Worm (Caenorhabditis elegans) whole organism, L3 larva: Measurements from ENCODE around the gene gst-40.
A peak's percentile ranks its signal among the peaks of the same experiment; 100 is the strongest.

Source experiments
- R02D3.7 ChIP-seq: fragments of 150-350 bp; optimal IDR thresholded peaks from 2 replicates; lab custom pipeline; 2014; ENCODE audit warnings: missing biosample characterization, missing genetic modification characterization
- ZK546.5 ChIP-seq: sonication (generic microtip); optimal IDR thresholded peaks from 2 replicates; lab custom pipeline; 2017; ENCODE audit warnings: missing biosample characterization, missing genetic modification characterization
- aly-2 ChIP-seq: fragments of 150-350 bp; optimal IDR thresholded peaks from 2 replicates; lab custom pipeline; 2014; ENCODE audit warnings: missing biosample characterization, missing genetic modification characterization
- ama-1 ChIP-seq: fragments of 150-350 bp; optimal IDR thresholded peaks from 2 replicates; lab custom pipeline; 2018
- ceh-28 ChIP-seq: fragments of 150-350 bp; optimal IDR thresholded peaks from 2 replicates; lab custom pipeline; 2014; ENCODE audit warnings: missing biosample characterization, missing genetic modification reagents, missing genetic modification characterization
- ceh-82 ChIP-seq: fragments of 150-350 bp; optimal IDR thresholded peaks from 2 replicates; lab custom pipeline; 2014; ENCODE audit warnings: missing biosample characterization, missing genetic modification characterization
- ceh-9 ChIP-seq: sonication (generic microtip); optimal IDR thresholded peaks from 2 replicates; lab custom pipeline; 2018; ENCODE audit warnings: missing biosample characterization, missing genetic modification characterization
- daf-12 ChIP-seq: fragments of 150-350 bp; optimal IDR thresholded peaks from 2 replicates; lab custom pipeline; 2014; ENCODE audit warnings: missing biosample characterization, missing genetic modification reagents, missing genetic modification characterization
- egl-27 ChIP-seq: sonication (generic microtip); optimal IDR thresholded peaks from 4 replicates; lab custom pipeline; 2017; ENCODE audit warnings: missing biosample characterization, missing genetic modification reagents, missing genetic modification characterization
- egl-5 ChIP-seq: fragments of 150-350 bp; optimal IDR thresholded peaks from 2 replicates; lab custom pipeline; 2017; ENCODE audit warnings: missing biosample characterization, missing genetic modification reagents, missing genetic modification characterization, inconsistent platforms
- elt-1 ChIP-seq: fragments of 150-350 bp; optimal IDR thresholded peaks from 2 replicates; lab custom pipeline; 2014; ENCODE audit warnings: missing biosample characterization, missing genetic modification characterization
- elt-2 ChIP-seq: sonication (generic microtip); optimal IDR thresholded peaks from 2 replicates; lab custom pipeline; 2016; ENCODE audit warnings: missing genetic modification reagents, mild to moderate bottlenecking, missing genetic modification characterization, missing compliant biosample characterization
- elt-3 ChIP-seq, 3 experiments: fragments of 150-350 bp in 1 of 3; sonication (generic microtip) in 2 of 3; optimal IDR thresholded peaks; 2 replicates in 2 of 3; 4 replicates in 1 of 3; lab custom pipeline; 2014 to 2017; ENCODE audit warnings: missing biosample characterization in 3 of 3, missing genetic modification characterization in 3 of 3
- eor-1 ChIP-seq, 2 experiments: fragments of 150-350 bp; optimal IDR thresholded peaks; 2 replicates each; lab custom pipeline; 2014 to 2018; ENCODE audit warnings: missing biosample characterization in 2 of 2, missing genetic modification characterization in 2 of 2
- fkh-10 ChIP-seq: sonication (generic microtip); optimal IDR thresholded peaks from 2 replicates; lab custom pipeline; 2017; ENCODE audit warnings: missing biosample characterization, missing genetic modification reagents, missing genetic modification characterization
- fkh-2 ChIP-seq: fragments of 150-350 bp; optimal IDR thresholded peaks from 2 replicates; lab custom pipeline; 2014; ENCODE audit warnings: missing biosample characterization, missing genetic modification reagents, missing genetic modification characterization
- fos-1 ChIP-seq: fragments of 150-350 bp; optimal IDR thresholded peaks from 2 replicates; lab custom pipeline; 2014; ENCODE audit warnings: missing biosample characterization, missing genetic modification characterization
- hmg-11 ChIP-seq: sonication (generic microtip); optimal IDR thresholded peaks from 2 replicates; lab custom pipeline; 2016; ENCODE audit warnings: missing genetic modification characterization, missing compliant biosample characterization
- jun-1 ChIP-seq: fragments of 150-350 bp; optimal IDR thresholded peaks from 2 replicates; lab custom pipeline; 2014; ENCODE audit warnings: missing biosample characterization, missing genetic modification reagents, missing genetic modification characterization
- lin-15B ChIP-seq: fragments of 150-350 bp; optimal IDR thresholded peaks from 2 replicates; lab custom pipeline; 2014; ENCODE audit warnings: missing biosample characterization, missing genetic modification characterization
- lin-39 ChIP-seq: fragments of 150-350 bp; optimal IDR thresholded peaks from 2 replicates; lab custom pipeline; 2018; ENCODE audit warnings: missing biosample characterization, missing genetic modification reagents, missing genetic modification characterization
- lsy-12 ChIP-seq: sonication (generic microtip); optimal IDR thresholded peaks from 2 replicates; lab custom pipeline; 2016; ENCODE audit warnings: mild to moderate bottlenecking, missing genetic modification characterization, missing compliant biosample characterization
- mdl-1 ChIP-seq: fragments of 150-350 bp; optimal IDR thresholded peaks from 2 replicates; lab custom pipeline; 2014; ENCODE audit warnings: missing biosample characterization, missing genetic modification characterization
- mml-1 ChIP-seq: fragments of 150-350 bp; sonication (generic microtip); optimal IDR thresholded peaks from 3 replicates; lab custom pipeline; 2014; ENCODE audit warnings: missing biosample characterization, missing genetic modification characterization
- nfya-1 ChIP-seq: sonication (generic microtip); optimal IDR thresholded peaks from 2 replicates; lab custom pipeline; 2017; ENCODE audit warnings: missing genetic modification characterization, mild to moderate bottlenecking, missing compliant biosample characterization, antibody characterized with exemption, moderate library complexity; ENCODE audit not compliant: insufficient read depth
- nhr-11 ChIP-seq: fragments of 150-350 bp; optimal IDR thresholded peaks from 2 replicates; lab custom pipeline; 2014; ENCODE audit warnings: missing biosample characterization, missing genetic modification characterization
- nhr-12 ChIP-seq: fragments of 150-350 bp; optimal IDR thresholded peaks from 2 replicates; lab custom pipeline; 2014; ENCODE audit warnings: missing biosample characterization, missing genetic modification characterization
- nhr-23 ChIP-seq: fragments of 150-350 bp; optimal IDR thresholded peaks from 2 replicates; lab custom pipeline; 2014; ENCODE audit warnings: missing biosample characterization, missing genetic modification reagents, missing genetic modification characterization
- nhr-237 ChIP-seq: fragments of 150-350 bp; optimal IDR thresholded peaks from 2 replicates; lab custom pipeline; 2014; ENCODE audit warnings: missing biosample characterization, missing genetic modification characterization
- nhr-28 ChIP-seq: fragments of 150-350 bp; optimal IDR thresholded peaks from 2 replicates; lab custom pipeline; 2014; ENCODE audit warnings: missing biosample characterization, missing genetic modification characterization
- nhr-67 ChIP-seq: fragments of 150-350 bp; optimal IDR thresholded peaks from 2 replicates; lab custom pipeline; 2014; ENCODE audit warnings: missing biosample characterization, missing genetic modification characterization
- nhr-76 ChIP-seq: fragments of 150-350 bp; sonication (generic microtip); optimal IDR thresholded peaks from 5 replicates; lab custom pipeline; 2014; ENCODE audit warnings: missing biosample characterization, missing genetic modification characterization
- nhr-77 ChIP-seq: fragments of 150-350 bp; optimal IDR thresholded peaks from 2 replicates; lab custom pipeline; 2014; ENCODE audit warnings: missing biosample characterization, missing genetic modification characterization
- pha-4 ChIP-seq: fragments of 150-350 bp; optimal IDR thresholded peaks from 2 replicates; lab custom pipeline; 2014; ENCODE audit warnings: missing biosample characterization, missing genetic modification reagents, missing genetic modification characterization
- pqm-1 ChIP-seq: fragments of 150-350 bp; optimal IDR thresholded peaks from 2 replicates; lab custom pipeline; 2017; ENCODE audit warnings: missing biosample characterization, missing genetic modification characterization, inconsistent platforms
- sea-2 ChIP-seq: fragments of 150-350 bp; sonication (generic microtip); optimal IDR thresholded peaks from 4 replicates; lab custom pipeline; 2014; ENCODE audit warnings: missing biosample characterization, missing genetic modification reagents, missing genetic modification characterization
- skn-1 ChIP-seq: fragments of 150-350 bp; optimal IDR thresholded peaks from 2 replicates; lab custom pipeline; 2014; ENCODE audit warnings: missing biosample characterization, missing genetic modification characterization
- snpc-4 ChIP-seq: fragments of 150-350 bp; optimal IDR thresholded peaks from 2 replicates; lab custom pipeline; 2014; ENCODE audit warnings: missing biosample characterization, missing genetic modification characterization
- tbx-2 ChIP-seq: sonication (generic microtip); optimal IDR thresholded peaks from 2 replicates; lab custom pipeline; 2016; ENCODE audit warnings: mild to moderate bottlenecking, missing genetic modification characterization, missing compliant biosample characterization
- unc-39 ChIP-seq: sonication (generic microtip); optimal IDR thresholded peaks from 4 replicates; lab custom pipeline; 2017; ENCODE audit warnings: missing biosample characterization, missing genetic modification characterization
- unc-62 ChIP-seq: fragments of 150-350 bp; sonication (generic microtip); optimal IDR thresholded peaks from 4 replicates; lab custom pipeline; 2014; ENCODE audit warnings: missing biosample characterization, missing genetic modification reagents, missing genetic modification characterization
- zag-1 ChIP-seq: fragments of 150-350 bp; optimal IDR thresholded peaks from 2 replicates; lab custom pipeline; 2014; ENCODE audit warnings: missing biosample characterization, missing genetic modification characterization
- ztf-11 ChIP-seq: fragments of 150-350 bp; optimal IDR thresholded peaks from 2 replicates; lab custom pipeline; 2014; ENCODE audit warnings: missing biosample characterization, missing genetic modification characterization

The gst-40 gene

DNA sequence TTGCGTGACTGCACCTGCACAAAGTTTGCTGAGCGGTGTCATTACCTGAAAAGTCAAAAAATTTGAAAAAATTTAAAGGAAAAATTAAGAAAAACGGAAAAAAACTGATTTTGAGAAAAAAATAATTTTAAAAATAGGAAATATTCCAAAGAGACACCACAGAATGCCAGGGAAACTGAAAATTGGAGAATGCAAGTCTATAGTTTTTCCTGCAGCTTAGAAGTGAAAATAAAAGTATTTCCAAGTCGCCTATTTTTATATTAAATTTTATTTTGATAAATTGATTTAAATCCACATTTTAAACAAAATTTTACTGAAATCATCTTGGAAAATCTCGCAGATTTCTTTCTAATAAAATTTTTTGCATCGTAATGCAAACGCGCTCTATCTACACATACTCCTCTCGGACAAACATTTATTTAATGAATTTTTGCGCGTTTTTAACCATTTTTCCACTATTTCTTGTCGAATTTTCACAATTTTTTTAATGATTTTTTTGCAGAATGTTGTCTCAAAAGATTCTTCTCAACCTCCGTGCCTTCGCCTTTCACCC is 36.3 kb downstream of the gst-40 start, which contains the start of the genes F56B3.11 and ech-5:
F56B3.11 (minus strand) TSS at position 51 of the 553 bp plus-strand sequence.
ech-5 (plus strand) TSS at position 503 of the 553 bp plus-strand sequence.
- TF ChIP-seq jun-1 (no peak), zag-1 (tag; lab: Kevin White, UChicago) (no peak), lin-15B (tag; lab: Kevin White, UChicago) (peak; percentile 92), nhr-237 (tag; lab: Kevin White, UChicago) (no peak), unc-39 (tag; lab: Kevin White, UChicago) (no peak), lsy-12 (tag; lab: Kevin White, UChicago) (peak; percentile 75), nhr-23 (tag; lab: Kevin White, UChicago) (peak; percentile 73), pqm-1 (tag; lab: Kevin White, UChicago) (peak; percentile 20), egl-5 (tag; lab: Kevin White, UChicago) (no peak), hmg-11 (tag; lab: Kevin White, UChicago) (peak; percentile 75), aly-2 (tag; lab: Kevin White, UChicago) (no peak), ZK546.5 (tag; lab: Kevin White, UChicago) (no peak), R02D3.7 (no peak), daf-12 (no peak), elt-1 (tag; lab: Kevin White, UChicago) (peak; percentile 81), elt-2 (peak; percentile 41), fos-1 (tag; lab: Kevin White, UChicago) (no peak), nhr-67 (tag; lab: Kevin White, UChicago) (no peak), tbx-2 (tag; lab: Kevin White, UChicago) (no peak), lin-39 (no peak), snpc-4 (tag; lab: Kevin White, UChicago) (peak; percentile 2), nfya-1 (tag; lab: Kevin White, UChicago) (peak; percentile 28), ceh-82 (no peak), nhr-12 (tag; lab: Kevin White, UChicago) (no peak), ceh-28 (tag; lab: Kevin White, UChicago) (no peak), unc-62 (GFP tag; lab: Kevin White, UChicago) (no peak), mdl-1 (tag; lab: Kevin White, UChicago) (no peak), nhr-11 (tag; lab: Kevin White, UChicago) (no peak), fkh-10 (GFP tag; lab: Kevin White, UChicago) (no peak), eor-1 (tag; optimal IDR thresholded peaks at IDR 0.05; lab: Kevin White, UChicago) (peak in 1 of 2 experiments; percentile 10), pha-4 (peak; percentile 74), fkh-2 (tag; lab: Kevin White, UChicago) (no peak), mml-1 (tag; lab: Kevin White, UChicago) (no peak), skn-1 (tag; lab: Kevin White, UChicago) (peak; percentile 61), ztf-11 (tag; lab: Kevin White, UChicago) (no peak), nhr-76 (tag; lab: Kevin White, UChicago) (no peak)

DNA sequence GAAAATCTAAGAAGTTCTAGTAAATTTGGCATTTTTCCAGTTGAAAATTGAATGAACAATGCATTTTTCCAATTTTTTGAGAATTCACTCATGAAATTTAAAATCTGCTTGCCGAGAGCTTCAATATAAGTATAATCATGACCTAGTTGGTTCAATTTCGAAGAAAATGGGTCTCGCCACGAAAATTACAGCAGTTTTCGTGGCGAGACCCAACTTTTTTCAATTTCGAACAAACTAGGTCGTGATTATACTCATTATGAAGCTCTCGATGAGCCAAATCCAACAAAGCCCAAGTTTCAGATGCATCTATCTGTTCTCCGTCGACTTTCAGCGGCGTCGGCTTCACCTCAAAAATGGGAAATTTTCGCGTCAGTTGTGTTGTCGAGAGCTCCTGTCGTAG is 40.2 kb downstream of the gst-40 start, which contains the start of gene mrpl-46:
mrpl-46 (plus strand) TSS at position 301 of the 400 bp plus-strand sequence.
- TF ChIP-seq R02D3.7 (no peak), ztf-11 (tag; lab: Kevin White, UChicago) (no peak), nhr-28 (no peak), elt-1 (tag; lab: Kevin White, UChicago) (no peak), nhr-237 (tag; lab: Kevin White, UChicago) (no peak), elt-2 (no peak)

DNA sequence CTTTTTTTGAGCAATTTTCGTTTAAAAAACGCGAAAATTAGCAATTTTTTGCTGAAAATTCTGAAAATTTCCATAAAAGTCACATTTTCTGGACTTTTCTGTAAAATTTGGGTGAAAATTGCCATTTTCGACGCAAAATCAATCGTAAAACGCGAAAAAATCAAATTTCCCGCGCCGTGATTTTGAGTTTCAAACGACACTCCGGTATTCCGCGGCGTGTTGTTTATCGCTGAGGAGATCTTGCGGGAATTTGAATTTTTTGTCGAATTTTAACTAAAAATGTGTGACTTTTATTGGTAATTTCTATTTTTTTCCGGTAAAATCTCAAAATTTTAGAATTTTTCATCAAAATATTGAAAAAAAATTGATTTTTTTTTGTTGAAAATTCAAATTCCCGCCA is 40.9 kb downstream of the gst-40 start:
- TF ChIP-seq nhr-12 (tag; lab: Kevin White, UChicago) (no peak), ceh-9 (tag; lab: Kevin White, UChicago) (no peak), pha-4 (no peak), egl-27 (tag; lab: Kevin White, UChicago) (no peak), skn-1 (tag; lab: Kevin White, UChicago) (no peak), fkh-10 (GFP tag; lab: Kevin White, UChicago) (no peak), fkh-2 (tag; lab: Kevin White, UChicago) (no peak), ama-1 (lab: Kevin White, UChicago) (no peak), elt-3 (tag; optimal IDR thresholded peaks at IDR 0.05; lab: Kevin White, UChicago) (no peak), nhr-77 (tag; lab: Kevin White, UChicago) (no peak), hmg-11 (tag; lab: Kevin White, UChicago) (no peak), sea-2 (GFP tag; lab: Kevin White, UChicago) (no peak)
- TF ChIP-seq, all 47 proteins: peak for 0
